Fruit fly (Drosophila melanogaster) whole organism, adult: ENCODE results near the gene CG17267.
A peak's percentile ranks its signal among the peaks of the same experiment; 100 is the strongest.

Source experiments
- CG11617 ChIP-seq: fragments of 200-800 bp; sonication (Bioruptor generic); optimal IDR thresholded peaks from 2 replicates; lab custom pipeline; 2017; ENCODE audit warnings: mild to moderate bottlenecking, missing biosample characterization, missing genetic modification reagents, missing genetic modification characterization
- CG12768 ChIP-seq: fragments of 200-800 bp; sonication (Bioruptor generic); optimal IDR thresholded peaks from 2 replicates; lab custom pipeline; 2017; ENCODE audit warnings: missing biosample characterization, missing genetic modification characterization, mild to moderate bottlenecking, moderate library complexity, missing genetic modification reagents
- CG14711 ChIP-seq: fragments of 200-800 bp; sonication (Bioruptor generic); optimal IDR thresholded peaks from 2 replicates; lab custom pipeline; 2018; ENCODE audit warnings: missing biosample characterization, mild to moderate bottlenecking, missing genetic modification characterization, moderate library complexity
- CG1620 ChIP-seq: fragments of 200-800 bp; sonication (Bioruptor generic); optimal IDR thresholded peaks from 2 replicates; lab custom pipeline; 2016; ENCODE audit warnings: missing biosample characterization, missing genetic modification characterization
- CG33017 ChIP-seq: fragments of 200-800 bp; sonication (Bioruptor generic); optimal IDR thresholded peaks from 2 replicates; lab custom pipeline; 2018; ENCODE audit warnings: missing biosample characterization, mild to moderate bottlenecking, missing genetic modification characterization, moderate library complexity
- CG5204 ChIP-seq: fragments of 200-800 bp; sonication (Bioruptor generic); optimal IDR thresholded peaks from 2 replicates; lab custom pipeline; 2016; ENCODE audit warnings: missing biosample characterization, missing genetic modification characterization
- CG7045 ChIP-seq: fragments of 200-800 bp; sonication (Bioruptor generic); optimal IDR thresholded peaks from 2 replicates; lab custom pipeline; 2017; ENCODE audit warnings: missing biosample characterization, mild to moderate bottlenecking, missing genetic modification characterization
- CG7101 ChIP-seq: fragments of 200-800 bp; sonication (Bioruptor generic); optimal IDR thresholded peaks from 2 replicates; lab custom pipeline; 2018; ENCODE audit warnings: missing biosample characterization, mild to moderate bottlenecking, missing genetic modification characterization, moderate library complexity
- Clk ChIP-seq: fragments of 200-800 bp; sonication (Bioruptor generic); optimal IDR thresholded peaks from 2 replicates; lab custom pipeline; 2017; ENCODE audit warnings: missing biosample characterization, missing genetic modification characterization
- Crg-1 ChIP-seq: fragments of 200-800 bp; sonication (Bioruptor generic); optimal IDR thresholded peaks from 2 replicates; lab custom pipeline; 2016; ENCODE audit warnings: missing biosample characterization, missing genetic modification characterization
- Hr96 ChIP-seq: fragments of 200-800 bp; sonication (Bioruptor generic); optimal IDR thresholded peaks from 2 replicates; lab custom pipeline; 2016; ENCODE audit warnings: missing biosample characterization, missing genetic modification characterization
- Mnt ChIP-seq: fragments of 200-800 bp; sonication (Bioruptor generic); optimal IDR thresholded peaks from 2 replicates; lab custom pipeline; 2016; ENCODE audit warnings: missing biosample characterization, mild to moderate bottlenecking, missing genetic modification characterization
- bab1 ChIP-seq: fragments of 200-800 bp; sonication (Bioruptor generic); optimal IDR thresholded peaks from 3 replicates; lab custom pipeline; 2019; ENCODE audit warnings: missing biosample characterization, mild to moderate bottlenecking, missing genetic modification characterization, moderate library complexity
- cic ChIP-seq: fragments of 200-800 bp; sonication (Bioruptor generic); optimal IDR thresholded peaks from 2 replicates; lab custom pipeline; 2017; ENCODE audit warnings: missing biosample characterization, mild to moderate bottlenecking, missing genetic modification characterization, moderate library complexity
- cnc ChIP-seq, 2 experiments: fragments of >200 bp; optimal IDR thresholded peaks; 2 replicates each; lab custom pipeline; 2017
- kay ChIP-seq: fragments of 200-800 bp; sonication (Bioruptor generic); peaks from one replicate; lab custom pipeline; 2016; ENCODE audit warnings: missing biosample characterization, missing genetic modification characterization, borderline replicate concordance
- ovo ChIP-seq: fragments of 200-800 bp; sonication (Bioruptor generic); optimal IDR thresholded peaks from 2 replicates; lab custom pipeline; 2016; ENCODE audit warnings: missing biosample characterization, missing genetic modification characterization
- pad ChIP-seq: fragments of 200-800 bp; sonication (Bioruptor generic); optimal IDR thresholded peaks from 3 replicates; lab custom pipeline; 2017; ENCODE audit warnings: missing biosample characterization, missing genetic modification characterization, mild to moderate bottlenecking, moderate library complexity, missing genetic modification reagents
- tj ChIP-seq: fragments of 200-800 bp; sonication (Bioruptor generic); optimal IDR thresholded peaks from 3 replicates; lab custom pipeline; 2017; ENCODE audit warnings: missing biosample characterization, mild to moderate bottlenecking, missing genetic modification characterization, moderate library complexity
- toe ChIP-seq: fragments of 200-800 bp; sonication (Bioruptor generic); optimal IDR thresholded peaks from 2 replicates; lab custom pipeline; 2016; ENCODE audit warnings: missing biosample characterization, missing genetic modification characterization

Gene CG17267

dm6 chr3R:20749536-20749935 lies 10.6 kb upstream of the CG17267 start:
- TF ChIP-seq cnc (optimal IDR thresholded peaks at IDR 0.05; lab: Kevin White, UChicago): no peak
- no peak for TF ChIP-seq kay (GFP tag; lab: Kevin White, UChicago)
- TF ChIP-seq Clk (GFP tag; lab: Kevin White, UChicago): no peak
- TF ChIP-seq CG11617 (GFP tag; lab: Kevin White, UChicago): no peak
- no peak for TF ChIP-seq tj (GFP tag; lab: Kevin White, UChicago)
- TF ChIP-seq pad (GFP tag; lab: Kevin White, UChicago): no peak

dm6 chr3R:20748974-20749373 lies 10.1 kb upstream of the CG17267 start, which contains the start of gene Prosalpha4T1:
Prosalpha4T1 (minus strand) TSS chr3R:20749074.
- no peak for TF ChIP-seq CG5204 (GFP tag; lab: Kevin White, UChicago)
- no peak for TF ChIP-seq ovo (GFP tag; lab: Kevin White, UChicago)
- no peak for TF ChIP-seq tj (GFP tag; lab: Kevin White, UChicago)
- TF ChIP-seq cnc (optimal IDR thresholded peaks at IDR 0.05; lab: Kevin White, UChicago): no peak
- no peak for TF ChIP-seq kay (GFP tag; lab: Kevin White, UChicago)

- TF ChIP-seq kay (GFP tag; lab: Kevin White, UChicago): peak; percentile 21
- no peak for TF ChIP-seq pad (GFP tag; lab: Kevin White, UChicago)
Observed at dm6 chr3R:20745238-20745637, 6.3 kb upstream of the CG17267 start, which contains the start of gene CG31200. CG31200 (minus strand) TSS chr3R:20745338.

dm6 chr3R:20743769-20744168 lies 4.9 kb upstream of the CG17267 start, which contains the start of gene CG31199:
CG31199 (minus strand) TSS chr3R:20743869.
- TF ChIP-seq pad (GFP tag; lab: Kevin White, UChicago) (no peak), CG11617 (GFP tag; lab: Kevin White, UChicago) (no peak), CG12768 (GFP tag; lab: Kevin White, UChicago) (no peak), bab1 (GFP tag; lab: Kevin White, UChicago) (no peak), CG33017 (tag; lab: Kevin White, UChicago) (peak; percentile 29), CG7045 (GFP tag; lab: Kevin White, UChicago) (peak; percentile 10), Mnt (no peak), tj (GFP tag; lab: Kevin White, UChicago) (no peak)

dm6 chr3R:20739971-20740370 lies 1.1 kb upstream of the CG17267 start, which contains the start of gene CG42322:
CG42322 (plus strand) TSS chr3R:20740108.
- TF ChIP-seq CG7045 (GFP tag; lab: Kevin White, UChicago) (no peak), cnc (optimal IDR thresholded peaks at IDR 0.05; lab: Kevin White, UChicago) (no peak), toe (GFP tag; lab: Kevin White, UChicago) (no peak), Crg-1 (GFP tag; lab: Kevin White, UChicago) (no peak), CG11617 (GFP tag; lab: Kevin White, UChicago) (no peak), CG12768 (GFP tag; lab: Kevin White, UChicago) (no peak), Mnt (no peak), pad (GFP tag; lab: Kevin White, UChicago) (no peak), cic (no peak), kay (GFP tag; lab: Kevin White, UChicago) (no peak)

dm6 chr3R:20735405-20735804 lies 3.5 kb downstream of the CG17267 start, which contains the start of gene Cdk2:
Cdk2 (plus strand) TSS chr3R:20735623.
- TF ChIP-seq Hr96: no peak
- TF ChIP-seq toe (GFP tag; lab: Kevin White, UChicago): no peak
- peak; percentile 34 for TF ChIP-seq bab1 (GFP tag; lab: Kevin White, UChicago)
- no peak for TF ChIP-seq cic
- TF ChIP-seq CG7045 (GFP tag; lab: Kevin White, UChicago): no peak

dm6 chr3R:20731331-20731730 lies 7.6 kb downstream of the CG17267 start, which contains the start of gene CG31205:
CG31205 (plus strand) TSS chr3R:20731631.
- no peak for TF ChIP-seq Crg-1 (GFP tag; lab: Kevin White, UChicago)
- TF ChIP-seq Clk (GFP tag; lab: Kevin White, UChicago): no peak
- no peak for TF ChIP-seq CG1620
- no peak for TF ChIP-seq Mnt
- TF ChIP-seq CG7101: no peak
- TF ChIP-seq cic: no peak
- TF ChIP-seq CG12768 (GFP tag; lab: Kevin White, UChicago): no peak
- TF ChIP-seq pad (GFP tag; lab: Kevin White, UChicago): no peak
- no peak for TF ChIP-seq ovo (GFP tag; lab: Kevin White, UChicago)
- TF ChIP-seq CG11617 (GFP tag; lab: Kevin White, UChicago): no peak
- no peak for TF ChIP-seq bab1 (GFP tag; lab: Kevin White, UChicago)
- no peak for TF ChIP-seq CG14711 (tag; lab: Kevin White, UChicago)
- no peak for TF ChIP-seq Hr96
- no peak for TF ChIP-seq CG33017 (tag; lab: Kevin White, UChicago)
- no peak for TF ChIP-seq CG5204 (GFP tag; lab: Kevin White, UChicago)
- no peak for TF ChIP-seq kay (GFP tag; lab: Kevin White, UChicago)
- no peak for TF ChIP-seq toe (GFP tag; lab: Kevin White, UChicago)
- TF ChIP-seq cnc (optimal IDR thresholded peaks at IDR 0.05; lab: Kevin White, UChicago): no peak
